Fruit fly (Drosophila melanogaster) whole organism, pupa: ENCODE data around the gene Spn28B.

Experiments used
- CG10348 ChIP-seq: fragments of 200-800 bp; sonication (Bioruptor generic); IDR thresholded peaks from 2 replicates; pipeline ENCODE4 v1.3.6; 2022; ENCODE audit warnings: missing biosample characterization, missing genetic modification characterization
- CG12605 ChIP-seq: fragments of 200-800 bp; sonication (Bioruptor generic); IDR thresholded peaks from 2 replicates; pipeline ENCODE4 v1.3.6; 2022; ENCODE audit warnings: missing biosample characterization, missing genetic modification characterization
- CG13204 ChIP-seq: fragments of 200-800 bp; sonication (Bioruptor generic); optimal IDR thresholded peaks from 2 replicates; lab custom pipeline; 2018; ENCODE audit warnings: missing biosample characterization, mild to moderate bottlenecking, missing genetic modification characterization, moderate library complexity
- CG14655 ChIP-seq: fragments of 200-800 bp; sonication (Bioruptor generic); optimal IDR thresholded peaks from 3 replicates; lab custom pipeline; 2017; ENCODE audit warnings: mild to moderate bottlenecking, missing biosample characterization, missing genetic modification reagents, missing genetic modification characterization
- CG15710 ChIP-seq: fragments of 200-800 bp; sonication (Bioruptor generic); optimal IDR thresholded peaks from 2 replicates; lab custom pipeline; 2018; ENCODE audit warnings: missing biosample characterization, mild to moderate bottlenecking, missing genetic modification characterization, moderate library complexity
- CG17806 ChIP-seq: fragments of 200-800 bp; sonication (Bioruptor generic); optimal IDR thresholded peaks from 2 replicates; lab custom pipeline; 2018; ENCODE audit warnings: missing biosample characterization, mild to moderate bottlenecking, missing genetic modification characterization, moderate library complexity
- CG32121 ChIP-seq: fragments of 200-800 bp; sonication (Bioruptor generic); IDR thresholded peaks from 2 replicates; pipeline ENCODE4 v1.3.6; 2022; ENCODE audit warnings: missing biosample characterization, missing genetic modification characterization
- CG34367 ChIP-seq: fragments of 200-800 bp; sonication (Bioruptor generic); optimal IDR thresholded peaks from 2 replicates; lab custom pipeline; 2018; ENCODE audit warnings: missing biosample characterization, mild to moderate bottlenecking, missing genetic modification characterization
- CG4496 ChIP-seq: fragments of 200-800 bp; sonication (Bioruptor generic); IDR thresholded peaks from 3 replicates; pipeline ENCODE4 v1.3.6; 2022; ENCODE audit warnings: missing biosample characterization, missing genetic modification characterization
- CG8159 ChIP-seq: fragments of 200-800 bp; sonication (Bioruptor generic); optimal IDR thresholded peaks from 3 replicates; lab custom pipeline; 2018; ENCODE audit warnings: missing biosample characterization, mild to moderate bottlenecking, missing genetic modification characterization, moderate library complexity
- CG8301 ChIP-seq: fragments of 200-800 bp; sonication (Bioruptor generic); optimal IDR thresholded peaks from 2 replicates; lab custom pipeline; 2018; ENCODE audit warnings: missing biosample characterization, mild to moderate bottlenecking, missing genetic modification characterization
- CG9948 ChIP-seq: fragments of 200-800 bp; sonication (Bioruptor generic); optimal IDR thresholded peaks from 2 replicates; lab custom pipeline; 2018; ENCODE audit warnings: missing biosample characterization, mild to moderate bottlenecking, missing genetic modification characterization, moderate library complexity
- D1 ChIP-seq: fragments of 200-800 bp; sonication (Bioruptor generic); optimal IDR thresholded peaks from 2 replicates; lab custom pipeline; 2018; ENCODE audit warnings: missing biosample characterization, mild to moderate bottlenecking, missing genetic modification characterization, moderate library complexity
- EcR ChIP-seq: fragments of 200-800 bp; sonication (Bioruptor generic); optimal IDR thresholded peaks from 3 replicates; lab custom pipeline; 2019; ENCODE audit warnings: missing biosample characterization, missing genetic modification characterization, mild to moderate bottlenecking, moderate library complexity, missing genetic modification reagents
- Ets98B ChIP-seq: fragments of 200-800 bp; sonication (Bioruptor generic); IDR thresholded peaks from 2 replicates; pipeline ENCODE4 v1.3.6; 2022; ENCODE audit warnings: missing biosample characterization, missing genetic modification characterization
- Pif1A ChIP-seq: fragments of 200-800 bp; sonication (Bioruptor generic); optimal IDR thresholded peaks from 3 replicates; lab custom pipeline; 2016; ENCODE audit warnings: missing biosample characterization, missing genetic modification characterization
- Pif1B ChIP-seq: fragments of 200-800 bp; sonication (Bioruptor generic); optimal IDR thresholded peaks from 3 replicates; lab custom pipeline; 2016; ENCODE audit warnings: missing biosample characterization, missing genetic modification characterization
- Snoo ChIP-seq: fragments of 200-800 bp; sonication (Bioruptor generic); optimal IDR thresholded peaks from 3 replicates; lab custom pipeline; 2017; ENCODE audit warnings: missing biosample characterization, mild to moderate bottlenecking, missing genetic modification characterization, inconsistent platforms
- fd96Ca ChIP-seq: fragments of 200-800 bp; sonication (Bioruptor generic); IDR thresholded peaks from 3 replicates; pipeline ENCODE4 v1.3.6; 2022; ENCODE audit warnings: missing biosample characterization, missing genetic modification characterization
- gl ChIP-seq: fragments of 200-800 bp; sonication (Bioruptor generic); optimal IDR thresholded peaks from 2 replicates; lab custom pipeline; 2018; ENCODE audit warnings: missing biosample characterization, mild to moderate bottlenecking, missing genetic modification characterization
- rn ChIP-seq: fragments of 200-800 bp; sonication (Bioruptor generic); IDR thresholded peaks from 2 replicates; pipeline ENCODE4 v1.3.6; 2022; ENCODE audit warnings: missing biosample characterization, missing genetic modification characterization

Spn28B gene

dm6 chr2L:7581624-7582023 is at the start of gene Spn28B:
Spn28B (plus strand) TSS chr2L:7581924.
- TF ChIP-seq fd96Ca (GFP tag; lab: Robert Waterston, UW), result no peak
- no peak for TF ChIP-seq Pif1B (GFP tag; lab: Kevin White, UChicago)
- TF ChIP-seq gl, result no peak
- no peak for TF ChIP-seq CG14655 (GFP tag; lab: Kevin White, UChicago)
- TF ChIP-seq CG32121 (GFP tag; lab: Robert Waterston, UW), result no peak
- TF ChIP-seq CG13204, result no peak
- no peak for TF ChIP-seq rn
- TF ChIP-seq CG8301 (tag; lab: Kevin White, UChicago), result no peak
- no peak for TF ChIP-seq Pif1A (GFP tag; lab: Kevin White, UChicago)
- TF ChIP-seq CG17806 (tag; lab: Kevin White, UChicago), result no peak
- no peak for TF ChIP-seq D1
- TF ChIP-seq Ets98B (GFP tag; lab: Robert Waterston, UW), result no peak
- no peak for TF ChIP-seq CG15710
- TF ChIP-seq CG34367 (tag; lab: Kevin White, UChicago), result no peak
- no peak for TF ChIP-seq EcR (GFP tag; lab: Kevin White, UChicago)
- no peak for TF ChIP-seq CG8159 (tag; lab: Kevin White, UChicago)
- no peak for TF ChIP-seq CG4496 (GFP tag; lab: Robert Waterston, UW)
- TF ChIP-seq, all 21 proteins: peak for 0

- peak; percentile 22 for TF ChIP-seq CG15710
- no peak for TF ChIP-seq fd96Ca (GFP tag; lab: Robert Waterston, UW)
- TF ChIP-seq CG17806 (tag; lab: Kevin White, UChicago), result peak; percentile 47
- TF ChIP-seq CG9948 (tag; lab: Kevin White, UChicago), result peak; percentile 55
- no peak for TF ChIP-seq rn
- TF ChIP-seq CG34367 (tag; lab: Kevin White, UChicago), result peak; percentile 33
- no peak for TF ChIP-seq gl
- peak; percentile 60 for TF ChIP-seq CG8159 (tag; lab: Kevin White, UChicago)
- 0 out of 2 replicates have a peak, but pooled peaks have one; percentile 15 for TF ChIP-seq CG32121 (GFP tag; lab: Robert Waterston, UW)
- peak; percentile 78 for TF ChIP-seq CG8301 (tag; lab: Kevin White, UChicago)
- peak; percentile 51 for TF ChIP-seq Pif1B (GFP tag; lab: Kevin White, UChicago)
- TF ChIP-seq CG4496 (GFP tag; lab: Robert Waterston, UW), result no peak
- peak; percentile 49 for TF ChIP-seq Pif1A (GFP tag; lab: Kevin White, UChicago)
- peak; percentile 76 for TF ChIP-seq CG14655 (GFP tag; lab: Kevin White, UChicago)
Measured at dm6 chr2L:7532644-7533324, 48.9 kb upstream of the Spn28B start.

dm6 chr2L:7534024-7534423 is 47.7 kb upstream of the Spn28B start:
- TF ChIP-seq fd96Ca (GFP tag; lab: Robert Waterston, UW) (no peak), CG32121 (GFP tag; lab: Robert Waterston, UW) (no peak), CG12605 (GFP tag; lab: Robert Waterston, UW) (no peak), CG13204 (no peak), CG8301 (tag; lab: Kevin White, UChicago) (no peak), CG14655 (GFP tag; lab: Kevin White, UChicago) (no peak), EcR (GFP tag; lab: Kevin White, UChicago) (no peak), CG10348 (GFP tag; lab: Robert Waterston, UW) (no peak), Snoo (tag; lab: Kevin White, UChicago) (no peak), Pif1A (GFP tag; lab: Kevin White, UChicago) (no peak), CG15710 (no peak), CG8159 (tag; lab: Kevin White, UChicago) (no peak), CG9948 (tag; lab: Kevin White, UChicago) (no peak), Ets98B (GFP tag; lab: Robert Waterston, UW) (no peak), CG34367 (tag; lab: Kevin White, UChicago) (no peak), D1 (no peak)

dm6 chr2L:7534917-7535316 is 46.8 kb upstream of the Spn28B start:
- TF ChIP-seq Pif1B (GFP tag; lab: Kevin White, UChicago) (peak; percentile 32), rn (peak; percentile 73), fd96Ca (GFP tag; lab: Robert Waterston, UW) (peak; percentile 55), CG13204 (no peak), CG17806 (tag; lab: Kevin White, UChicago) (peak; percentile 44), CG12605 (GFP tag; lab: Robert Waterston, UW) (no peak), CG8301 (tag; lab: Kevin White, UChicago) (peak; percentile 1), EcR (GFP tag; lab: Kevin White, UChicago) (no peak), CG14655 (GFP tag; lab: Kevin White, UChicago) (peak; percentile 27), D1 (no peak), CG10348 (GFP tag; lab: Robert Waterston, UW) (no peak), gl (peak; percentile 54), Snoo (tag; lab: Kevin White, UChicago) (peak; percentile 76), CG8159 (tag; lab: Kevin White, UChicago) (peak; percentile 53), Ets98B (GFP tag; lab: Robert Waterston, UW) (peak; percentile 71), CG15710 (peak; percentile 58), Pif1A (GFP tag; lab: Kevin White, UChicago) (peak; percentile 5), CG4496 (GFP tag; lab: Robert Waterston, UW) (peak; percentile 91), CG34367 (tag; lab: Kevin White, UChicago) (peak; percentile 58), CG32121 (GFP tag; lab: Robert Waterston, UW) (peak; percentile 68), CG9948 (tag; lab: Kevin White, UChicago) (peak; percentile 14)

dm6 chr2L:7536332-7536731 is 45.4 kb upstream of the Spn28B start:
- no peak for TF ChIP-seq CG17806 (tag; lab: Kevin White, UChicago)
- TF ChIP-seq CG15710, result no peak
- no peak for TF ChIP-seq CG12605 (GFP tag; lab: Robert Waterston, UW)
- no peak for TF ChIP-seq CG8159 (tag; lab: Kevin White, UChicago)
- TF ChIP-seq CG14655 (GFP tag; lab: Kevin White, UChicago), result no peak
- TF ChIP-seq CG8301 (tag; lab: Kevin White, UChicago), result no peak
- TF ChIP-seq CG13204, result no peak
- no peak for TF ChIP-seq CG4496 (GFP tag; lab: Robert Waterston, UW)
- TF ChIP-seq, all 21 proteins: peak for 0
